Worm (Caenorhabditis elegans): ENCODE results near the gene plpp-1.1.

DNA sequence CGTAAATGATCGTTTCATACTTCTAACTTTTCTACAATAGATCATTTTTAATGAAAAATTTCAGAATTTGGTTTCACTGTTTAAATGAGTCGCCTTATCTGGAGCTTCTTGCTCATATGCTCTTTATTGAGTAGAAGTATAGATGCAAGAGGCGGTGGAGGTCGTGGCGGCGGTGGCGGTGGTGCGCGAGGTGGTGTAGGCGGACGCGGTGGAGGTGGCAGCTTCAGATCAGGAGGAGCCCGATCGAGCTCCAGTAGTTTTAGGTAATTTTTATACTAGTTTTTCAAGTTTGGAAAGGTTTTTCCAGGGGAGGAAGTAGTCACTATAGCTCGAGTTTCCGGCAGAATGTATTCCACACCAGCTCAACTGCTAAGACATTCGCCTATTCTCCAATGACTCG lies 25.0 kb downstream of the plpp-1.1 start, which contains the start of gene F53C3.3:
- TF ChIP-seq flt-1 (GFP tag; IDR thresholded peaks at IDR 0.05) (no peak), med-1 (GFP tag; optimal IDR thresholded peaks at IDR 0.05; ENCODE audit: insufficient read depth) (no peak), T22C8.4 (GFP tag; IDR thresholded peaks at IDR 0.05) (no peak), tab-1 (GFP tag; IDR thresholded peaks at IDR 0.05) (no peak), ref-1 (GFP tag; conservative IDR thresholded peaks at IDR 0.05) (no peak)
